Worm (Caenorhabditis elegans) whole organism, early embryonic: Measurements from ENCODE around the gene C15H9.5.

Source experiments
- B0310.2 ChIP-seq: sonication (generic microtip); optimal IDR thresholded peaks from 2 replicates; lab custom pipeline; 2016; ENCODE audit warnings: mild to moderate bottlenecking, missing genetic modification characterization, missing compliant biosample characterization
- F13C5.2 ChIP-seq: sonication (generic microtip); optimal IDR thresholded peaks from 2 replicates; lab custom pipeline; 2017; ENCODE audit warnings: mild to moderate bottlenecking, missing genetic modification characterization, inconsistent platforms, missing compliant biosample characterization
- aly-1 ChIP-seq: sonication (generic microtip); optimal IDR thresholded peaks from 2 replicates; lab custom pipeline; 2016; ENCODE audit warnings: missing genetic modification characterization, missing compliant biosample characterization
- ama-1 ChIP-seq: fragments of 150-350 bp; optimal IDR thresholded peaks from 2 replicates; lab custom pipeline; 2014
- ceh-13 ChIP-seq: fragments of 200-800 bp; sonication (Bioruptor generic); optimal IDR thresholded peaks from 2 replicates; lab custom pipeline; 2018; ENCODE audit warnings: mild to moderate bottlenecking, missing genetic modification characterization, missing compliant biosample characterization
- ceh-36 ChIP-seq: sonication (generic microtip); optimal IDR thresholded peaks from 2 replicates; lab custom pipeline; 2016; ENCODE audit warnings: missing genetic modification characterization, inconsistent platforms, missing compliant biosample characterization
- ets-7 ChIP-seq: sonication (generic microtip); optimal IDR thresholded peaks from 2 replicates; lab custom pipeline; 2016; ENCODE audit warnings: missing genotype, missing genetic modification characterization, missing compliant biosample characterization
- flt-1 ChIP-seq: fragments of 200-800 bp; sonication (Bioruptor generic); IDR thresholded peaks from 2 replicates; pipeline ENCODE4 v1.3.6; 2022; ENCODE audit warnings: missing genetic modification characterization, missing compliant biosample characterization
- hmbx-1 ChIP-seq: sonication (generic microtip); optimal IDR thresholded peaks from 2 replicates; lab custom pipeline; 2016; ENCODE audit warnings: mild to moderate bottlenecking, missing genetic modification characterization, missing compliant biosample characterization
- hmg-4 ChIP-seq: fragments of 200-800 bp; sonication (Bioruptor generic); optimal IDR thresholded peaks from 2 replicates; lab custom pipeline; 2018; ENCODE audit warnings: mild to moderate bottlenecking, missing genetic modification characterization, missing compliant biosample characterization
- hnd-1 ChIP-seq: sonication (generic microtip); optimal IDR thresholded peaks from 2 replicates; lab custom pipeline; 2016; ENCODE audit warnings: missing genetic modification characterization, missing compliant biosample characterization
- pes-1 ChIP-seq: fragments of 200-800 bp; sonication (Bioruptor generic); IDR thresholded peaks from 2 replicates; pipeline ENCODE4 v1.3.6; 2022; ENCODE audit warnings: missing genetic modification reagents, missing genetic modification characterization, missing compliant biosample characterization
- scrt-1 ChIP-seq: fragments of 200-800 bp; sonication (Bioruptor generic); IDR thresholded peaks from 2 replicates; pipeline ENCODE4 v1.3.6; 2022; ENCODE audit warnings: missing genetic modification characterization, missing compliant biosample characterization
- sea-1 ChIP-seq: fragments of 200-800 bp; sonication (Bioruptor generic); conservative IDR thresholded peaks from 2 replicates; pipeline ENCODE4 v1.3.6; 2022; ENCODE audit warnings: missing genetic modification characterization, missing compliant biosample characterization
- tbx-11 ChIP-seq: fragments of 200-800 bp; sonication (Bioruptor generic); IDR thresholded peaks from 2 replicates; pipeline ENCODE4 v1.3.6; 2022; ENCODE audit warnings: missing genetic modification characterization, missing compliant biosample characterization
- tbx-37 ChIP-seq: fragments of 200-800 bp; sonication (Bioruptor generic); conservative IDR thresholded peaks from 2 replicates; pipeline ENCODE4 v1.3.6; 2022; ENCODE audit warnings: missing genetic modification reagents, missing genetic modification characterization, missing compliant biosample characterization
- tra-4 ChIP-seq: sonication (generic microtip); optimal IDR thresholded peaks from 2 replicates; lab custom pipeline; 2017; ENCODE audit warnings: missing genetic modification characterization, missing compliant biosample characterization

The C15H9.5 gene

ce11 chrX:6093046-6093445 lies at the start of gene C15H9.5:
Gene C15H9.5, plus strand, starts transcription at chrX:6093300.
- TF ChIP-seq flt-1 (GFP tag; lab: Robert Waterston, UW): no peak
- no peak for TF ChIP-seq ceh-36 (tag; lab: Kevin White, UChicago)
- TF ChIP-seq tbx-37 (GFP tag; lab: Robert Waterston, UW): no peak

- no peak for TF ChIP-seq tra-4
- no peak for TF ChIP-seq tbx-11 (GFP tag; lab: Robert Waterston, UW)
- TF ChIP-seq hmbx-1: no peak
- no peak for TF ChIP-seq ceh-36 (tag; lab: Kevin White, UChicago)
- TF ChIP-seq flt-1 (GFP tag; lab: Robert Waterston, UW): no peak
- TF ChIP-seq hnd-1 (tag; lab: Kevin White, UChicago): no peak
- TF ChIP-seq scrt-1 (GFP tag; lab: Robert Waterston, UW): no peak
- TF ChIP-seq F13C5.2: no peak
- TF ChIP-seq B0310.2 (tag; lab: Kevin White, UChicago): no peak
- TF ChIP-seq ets-7 (tag; lab: Kevin White, UChicago): no peak
- TF ChIP-seq sea-1: no peak
- no peak for TF ChIP-seq pes-1 (GFP tag; lab: Robert Waterston, UW)
- TF ChIP-seq ceh-13: no peak
- no peak for TF ChIP-seq tbx-37 (GFP tag; lab: Robert Waterston, UW)
- no peak for TF ChIP-seq aly-1 (tag; lab: Kevin White, UChicago)
- no peak for TF ChIP-seq hmg-4 (GFP tag; lab: Kevin White, UChicago)
These were observed 44.6 kb upstream of the C15H9.5 start, which contains the start of gene pak-1 for ce11 chrX:6048508-6048907. Gene pak-1, minus strand, starts transcription at chrX:6048608.

DNA sequence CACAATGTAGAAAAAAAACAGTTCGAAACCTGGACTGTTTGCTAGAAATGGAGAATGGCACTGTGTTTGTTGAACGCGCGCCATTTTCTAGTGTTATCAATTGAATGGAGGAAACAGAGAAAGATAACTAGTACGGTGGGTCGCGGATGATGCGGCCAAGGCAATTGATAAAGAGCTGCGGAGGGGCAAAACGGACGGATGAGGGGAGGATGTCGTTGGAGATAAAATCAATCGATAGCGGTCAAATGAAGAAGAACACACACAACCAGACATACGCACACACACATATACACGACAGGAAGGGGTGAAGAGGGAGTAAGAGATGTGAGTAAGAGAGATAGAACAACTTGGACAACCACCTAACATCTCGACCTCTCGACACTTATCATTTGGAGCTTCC lies 43.0 kb upstream of the C15H9.5 start:
- TF ChIP-seq ceh-13 (no peak), scrt-1 (GFP tag; lab: Robert Waterston, UW) (no peak), sea-1 (no peak), tbx-11 (GFP tag; lab: Robert Waterston, UW) (no peak), hmg-4 (GFP tag; lab: Kevin White, UChicago) (no peak), ets-7 (tag; lab: Kevin White, UChicago) (no peak), B0310.2 (tag; lab: Kevin White, UChicago) (no peak), hnd-1 (tag; lab: Kevin White, UChicago) (no peak), ceh-36 (tag; lab: Kevin White, UChicago) (no peak), tra-4 (no peak), flt-1 (GFP tag; lab: Robert Waterston, UW) (no peak), F13C5.2 (no peak), pes-1 (GFP tag; lab: Robert Waterston, UW) (no peak), aly-1 (tag; lab: Kevin White, UChicago) (no peak), tbx-37 (GFP tag; lab: Robert Waterston, UW) (no peak), ama-1 (lab: Kevin White, UChicago) (no peak), hmbx-1 (no peak)

DNA sequence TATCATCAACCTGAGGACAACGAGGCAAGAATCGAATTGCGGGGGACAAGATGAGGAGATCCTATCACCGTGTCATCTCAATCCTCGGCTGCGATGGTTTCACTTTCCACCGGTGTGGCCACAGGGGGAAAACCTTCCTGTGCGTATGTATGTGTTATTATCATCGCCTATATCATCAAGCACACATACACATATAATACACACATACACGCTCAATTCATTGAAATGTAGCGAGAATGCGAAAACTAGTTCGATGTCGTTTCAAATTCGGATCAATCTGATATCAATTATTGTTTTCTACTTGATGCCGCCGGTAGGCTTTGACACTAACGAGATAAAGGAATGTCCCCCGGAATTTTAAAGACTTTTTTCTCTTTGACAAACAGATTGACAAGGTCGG lies 42.3 kb upstream of the C15H9.5 start:
- TF ChIP-seq hmbx-1 (no peak), sea-1 (no peak), B0310.2 (tag; lab: Kevin White, UChicago) (no peak), aly-1 (tag; lab: Kevin White, UChicago) (no peak), ets-7 (tag; lab: Kevin White, UChicago) (no peak), ama-1 (lab: Kevin White, UChicago) (no peak), ceh-13 (no peak), F13C5.2 (no peak), ceh-36 (tag; lab: Kevin White, UChicago) (no peak), tra-4 (no peak), flt-1 (GFP tag; lab: Robert Waterston, UW) (no peak), pes-1 (GFP tag; lab: Robert Waterston, UW) (no peak), hmg-4 (GFP tag; lab: Kevin White, UChicago) (no peak), tbx-37 (GFP tag; lab: Robert Waterston, UW) (no peak), scrt-1 (GFP tag; lab: Robert Waterston, UW) (no peak), tbx-11 (GFP tag; lab: Robert Waterston, UW) (no peak), hnd-1 (tag; lab: Kevin White, UChicago) (no peak)

DNA sequence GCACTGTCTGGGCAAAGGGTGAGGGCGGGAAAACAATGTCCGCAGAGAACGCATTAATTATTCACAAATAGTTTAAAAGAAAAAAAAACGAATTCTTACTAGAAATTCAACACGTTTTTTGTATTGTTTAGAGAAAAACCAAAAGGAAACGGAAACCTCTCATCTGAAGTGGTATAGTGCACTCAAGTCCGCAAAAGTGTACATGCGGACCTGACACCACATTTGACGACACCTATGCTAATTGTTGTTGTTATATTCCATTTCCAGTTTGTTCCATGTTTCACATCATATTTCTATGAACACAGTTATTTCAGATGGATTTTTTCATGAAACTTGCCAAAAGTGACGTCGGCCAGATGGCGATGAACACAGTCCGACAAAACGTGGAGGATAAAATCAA lies 40.4 kb upstream of the C15H9.5 start, which contains the start of gene C45B2.6:
Gene C45B2.6, plus strand, starts transcription at position 136 of the 400 bp plus-strand sequence.
- no peak for TF ChIP-seq tra-4
- no peak for TF ChIP-seq aly-1 (tag; lab: Kevin White, UChicago)
- no peak for TF ChIP-seq ama-1 (lab: Kevin White, UChicago)
- no peak for TF ChIP-seq ceh-36 (tag; lab: Kevin White, UChicago)
- no peak for TF ChIP-seq scrt-1 (GFP tag; lab: Robert Waterston, UW)
- TF ChIP-seq hmg-4 (GFP tag; lab: Kevin White, UChicago): no peak
- TF ChIP-seq pes-1 (GFP tag; lab: Robert Waterston, UW): no peak
- TF ChIP-seq F13C5.2: no peak
- TF ChIP-seq tbx-11 (GFP tag; lab: Robert Waterston, UW): no peak
- TF ChIP-seq hmbx-1: no peak
- TF ChIP-seq B0310.2 (tag; lab: Kevin White, UChicago): no peak
- no peak for TF ChIP-seq hnd-1 (tag; lab: Kevin White, UChicago)

DNA sequence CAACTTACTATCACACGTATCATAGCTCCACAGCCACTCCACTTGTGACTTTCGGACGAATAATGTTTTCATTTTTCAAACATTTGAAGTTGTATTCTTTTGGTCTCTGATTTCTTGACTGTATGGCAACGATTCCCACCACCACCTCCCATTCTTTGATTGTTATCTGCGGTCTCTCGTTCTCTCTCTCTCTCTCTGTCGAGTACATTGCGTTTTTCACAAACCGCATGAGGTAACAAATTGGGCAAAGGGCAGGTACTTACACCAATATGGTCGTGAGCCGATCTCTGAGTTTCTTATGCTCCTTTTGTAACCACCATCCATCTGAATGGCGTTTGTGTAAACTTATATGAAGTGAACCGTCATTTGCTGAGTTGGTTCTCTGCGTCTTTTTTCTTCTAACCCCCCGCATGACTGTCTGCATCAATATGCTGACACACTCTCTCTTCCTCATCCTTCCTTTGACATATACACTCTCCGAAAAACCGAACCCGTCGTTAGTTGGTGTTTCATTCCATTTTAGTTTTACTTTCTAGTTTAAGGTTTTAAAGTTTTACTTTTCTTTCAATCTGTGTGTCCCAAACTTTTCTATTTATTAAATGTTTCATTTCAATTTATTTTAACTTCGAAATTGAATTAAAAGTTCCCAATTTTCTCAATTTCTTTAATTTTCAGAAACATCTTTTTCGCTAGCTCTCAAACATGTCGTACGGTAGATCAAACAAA lies 35.4 kb upstream of the C15H9.5 start, which contains the start of gene gln-1:
Gene gln-1, plus strand, starts transcription at position 676 of the 726 bp plus-strand sequence.
- no peak for TF ChIP-seq F13C5.2
- TF ChIP-seq flt-1 (GFP tag; lab: Robert Waterston, UW): no peak
- TF ChIP-seq tbx-11 (GFP tag; lab: Robert Waterston, UW): no peak
- TF ChIP-seq ama-1 (lab: Kevin White, UChicago): no peak
- TF ChIP-seq ceh-36 (tag; lab: Kevin White, UChicago): no peak
- no peak for TF ChIP-seq pes-1 (GFP tag; lab: Robert Waterston, UW)
- no peak for TF ChIP-seq ets-7 (tag; lab: Kevin White, UChicago)
